Fruit fly (Drosophila melanogaster): ENCODE measurements around the gene CG13131.

Gene CG13131

dm6 chr2L:9963603-9964042 is 53.6 kb downstream of the CG13131 start, which contains the start of gene CG5850:
TSS of gene CG5850 (minus strand) at chr2L:9963949.
- TF ChIP-seq noc (tag; optimal IDR thresholded peaks at IDR 0.05): no peak
